Worm (Caenorhabditis elegans): Measurements from ENCODE around the gene B0416.10.

- TF ChIP-seq tbx-11 (GFP tag; IDR thresholded peaks at IDR 0.05) (no peak), hnd-1 (tag; optimal IDR thresholded peaks at IDR 0.05) (no peak), F13C5.2 (tag; optimal IDR thresholded peaks at IDR 0.05) (no peak), aly-1 (tag; optimal IDR thresholded peaks at IDR 0.05) (no peak)
Measured at ce11 chrX:9270753-9271152, 3.7 kb downstream of the B0416.10 start, which contains the start of gene B0416.5.
